Fruit fly (Drosophila melanogaster) whole organism, adult: ENCODE measurements around the gene Trm7-32.

ENCODE experiments used
- CG1620 ChIP-seq: fragments of 200-800 bp; sonication (Bioruptor generic); optimal IDR thresholded peaks from 2 replicates; lab custom pipeline; 2016; ENCODE audit warnings: missing biosample characterization, missing genetic modification characterization
- CG33017 ChIP-seq: fragments of 200-800 bp; sonication (Bioruptor generic); optimal IDR thresholded peaks from 2 replicates; lab custom pipeline; 2018; ENCODE audit warnings: missing biosample characterization, mild to moderate bottlenecking, missing genetic modification characterization, moderate library complexity

DNA sequence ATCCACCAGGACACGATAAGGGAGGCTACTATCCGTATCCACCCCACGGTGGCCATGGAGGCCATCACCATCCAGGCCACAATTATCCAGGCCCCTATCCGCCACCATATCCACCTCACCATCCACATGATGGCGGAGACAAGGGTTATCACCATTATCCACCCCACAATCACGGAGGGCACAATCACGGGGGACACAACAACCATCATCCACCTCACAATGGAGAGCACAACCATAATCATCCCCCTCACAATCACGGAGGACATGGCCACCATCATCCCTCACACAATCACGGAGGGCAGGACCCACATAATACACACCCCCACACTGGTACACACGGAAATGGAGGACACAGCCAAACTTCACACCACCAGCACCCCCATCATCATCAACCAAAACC, 10.7 kb upstream of the Trm7-32 start:
- TF ChIP-seq CG1620 (no peak), CG33017 (no peak)
